Worm (Caenorhabditis elegans): ENCODE results near the gene rfk-1.

The rfk-1 gene

DNA sequence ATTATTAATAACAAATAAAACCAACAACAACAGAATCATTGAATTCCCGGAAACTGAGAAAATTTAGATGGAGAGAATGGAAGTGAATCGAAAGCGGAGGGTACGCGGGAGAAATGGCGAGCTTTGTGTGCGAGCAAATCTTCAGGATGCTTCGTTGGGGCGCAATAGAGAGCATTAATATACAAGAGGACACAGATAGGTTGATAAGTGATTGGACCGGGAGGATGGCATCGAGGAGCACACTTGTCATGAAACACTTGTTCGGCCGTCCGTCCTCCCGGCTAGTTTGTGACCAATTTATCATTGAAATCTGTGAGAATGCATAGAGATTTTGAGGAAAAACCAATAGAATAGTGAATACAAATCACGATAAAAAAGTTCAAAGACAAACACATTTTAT lies 13.0 kb upstream of the rfk-1 start:
- TF ChIP-seq rnt-1 (tag; optimal IDR thresholded peaks at IDR 0.05) (peak; percentile 12), lim-6 (tag; optimal IDR thresholded peaks at IDR 0.05) (no peak), lin-11 (tag; optimal IDR thresholded peaks at IDR 0.05) (no peak), nfya-1 (tag; optimal IDR thresholded peaks at IDR 0.05) (peak; percentile 9), fkh-6 (tag; optimal IDR thresholded peaks at IDR 0.05) (no peak)

DNA sequence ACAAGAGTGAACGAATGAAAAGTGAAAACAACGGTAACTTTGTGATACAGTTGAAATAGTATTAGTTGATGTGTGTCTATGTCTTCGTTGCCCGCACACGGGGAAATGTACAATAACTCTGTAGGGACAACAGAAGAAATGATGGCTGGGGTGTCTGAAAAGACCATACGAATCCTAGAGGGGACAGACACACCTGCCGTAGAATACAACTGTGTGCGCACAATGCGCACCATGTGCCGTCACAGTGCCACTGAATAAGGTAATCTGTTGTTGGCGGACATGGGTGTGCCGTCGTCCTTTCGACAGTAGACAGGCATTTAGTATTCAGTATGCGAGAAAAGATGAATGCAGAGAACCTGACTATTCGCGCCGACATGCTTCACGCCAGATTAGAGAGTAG lies 12.0 kb upstream of the rfk-1 start:
- TF ChIP-seq sdc-2 (tag; optimal IDR thresholded peaks at IDR 0.05) (no peak), ztf-16 (tag; optimal IDR thresholded peaks at IDR 0.05) (no peak), pat-9 (tag; optimal IDR thresholded peaks at IDR 0.05) (no peak), elt-2 (tag; optimal IDR thresholded peaks at IDR 0.05) (no peak), lin-11 (tag; optimal IDR thresholded peaks at IDR 0.05) (no peak), hlh-15 (tag; optimal IDR thresholded peaks at IDR 0.05) (no peak), pax-1 (tag; optimal IDR thresholded peaks at IDR 0.05) (no peak), nhr-11 (tag; optimal IDR thresholded peaks at IDR 0.05) (no peak), ceh-22 (tag; optimal IDR thresholded peaks at IDR 0.05) (no peak)

DNA sequence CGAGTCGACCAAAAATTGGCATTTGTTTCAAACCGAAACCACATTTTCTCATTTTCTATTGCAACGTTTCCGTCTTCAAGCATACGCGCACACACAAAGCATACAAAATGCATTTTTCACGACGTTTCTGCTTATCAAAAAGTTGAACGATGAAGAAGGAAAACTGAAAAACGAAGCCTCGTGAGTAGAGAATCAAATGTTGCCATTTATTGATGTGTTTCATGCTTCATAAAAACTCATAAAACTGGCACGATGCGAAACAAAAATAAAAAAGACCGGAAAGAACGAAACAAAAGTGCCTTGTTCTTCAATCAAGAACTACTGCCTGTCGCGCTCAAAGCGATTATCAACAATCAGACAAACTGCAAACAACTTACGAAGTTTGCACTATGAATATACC lies 11.2 kb upstream of the rfk-1 start:
- TF ChIP-seq unc-42 (tag; optimal IDR thresholded peaks at IDR 0.05) = no peak
- TF ChIP-seq Y22D7AL.16 (tag; optimal IDR thresholded peaks at IDR 0.05) = no peak
- TF ChIP-seq pha-2 (tag; optimal IDR thresholded peaks at IDR 0.05) = no peak
- no peak for TF ChIP-seq hlh-13 (GFP tag; optimal IDR thresholded peaks at IDR 0.05)
- TF ChIP-seq T23F11.4 (GFP tag; optimal IDR thresholded peaks at IDR 0.05) = no peak
- no peak for TF ChIP-seq hlh-30 (tag; optimal IDR thresholded peaks at IDR 0.05; ENCODE audit: insufficient read depth)
- no peak for TF ChIP-seq ceh-2 (tag; optimal IDR thresholded peaks at IDR 0.05)
- TF ChIP-seq unc-86 (tag; optimal IDR thresholded peaks at IDR 0.05) = no peak
- TF ChIP-seq sdc-2 (tag; optimal IDR thresholded peaks at IDR 0.05) = no peak
- TF ChIP-seq sox-4 (tag; optimal IDR thresholded peaks at IDR 0.05) = no peak
- TF ChIP-seq ceh-24 (tag; optimal IDR thresholded peaks at IDR 0.05) = no peak
- no peak for TF ChIP-seq pqm-1 (tag; optimal IDR thresholded peaks at IDR 0.05)
- no peak for TF ChIP-seq C38D4.7 (GFP tag; optimal IDR thresholded peaks at IDR 0.05)

DNA sequence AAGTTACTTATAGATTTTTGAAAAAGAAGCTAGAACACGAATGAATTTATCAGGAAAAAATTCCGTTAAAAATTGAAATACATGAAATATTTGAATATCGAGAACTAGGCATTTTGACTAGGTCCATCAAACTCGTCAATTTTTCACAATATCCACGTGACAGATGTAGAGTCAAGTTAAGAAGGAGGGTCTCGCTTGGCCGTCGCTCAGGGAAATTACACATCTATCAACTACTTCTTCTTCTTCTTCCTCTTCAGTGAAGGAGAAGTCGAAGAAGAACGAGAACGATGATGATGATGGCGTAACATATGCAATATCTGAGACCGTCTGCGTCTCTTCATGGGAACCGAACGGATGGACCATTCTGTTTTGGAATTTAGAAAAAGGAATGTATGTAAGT lies 10.6 kb upstream of the rfk-1 start:
- TF ChIP-seq unc-86 (tag; optimal IDR thresholded peaks at IDR 0.05) = no peak
- no peak for TF ChIP-seq unc-42 (tag; optimal IDR thresholded peaks at IDR 0.05)
- TF ChIP-seq unc-55 (GFP tag; optimal IDR thresholded peaks at IDR 0.05) = peak; percentile 84

DNA sequence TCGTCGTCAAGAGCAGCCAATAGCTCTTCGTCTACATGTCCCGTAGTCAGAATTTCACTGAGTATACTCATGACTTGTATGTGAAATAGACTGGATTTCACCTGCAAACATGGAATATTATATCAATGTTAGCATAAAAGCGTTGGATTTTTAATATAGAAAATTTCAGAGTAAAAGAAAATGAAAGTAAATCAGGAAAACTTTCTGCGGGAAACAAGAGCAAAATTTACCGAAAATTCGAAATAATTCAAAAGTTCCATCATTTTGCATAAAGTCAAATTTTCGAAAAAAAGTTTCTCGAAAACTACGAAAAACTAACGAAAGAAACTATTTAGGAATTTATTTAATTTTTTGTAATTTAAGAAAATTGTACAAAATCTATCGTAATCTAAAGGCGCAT lies 8.5 kb upstream of the rfk-1 start, which contains the start of gene F13B12.6:
F13B12.6 (minus strand) TSS at position 101 of the 400 bp plus-strand sequence.
- TF ChIP-seq dmd-4 (tag; optimal IDR thresholded peaks at IDR 0.05; ENCODE audit: borderline replicate concordance) (no peak), hlh-30 (tag; optimal IDR thresholded peaks at IDR 0.05; ENCODE audit: insufficient read depth) (no peak), ttx-3 (tag; optimal IDR thresholded peaks at IDR 0.05) (no peak), pqm-1 (tag; optimal IDR thresholded peaks at IDR 0.05) (no peak), zip-5 (tag; optimal IDR thresholded peaks at IDR 0.05) (no peak), sox-2 (GFP tag; IDR thresholded peaks at IDR 0.05) (no peak), ceh-14 (tag; optimal IDR thresholded peaks at IDR 0.05) (no peak), hlh-13 (GFP tag; optimal IDR thresholded peaks at IDR 0.05) (no peak), ceh-9 (tag; optimal IDR thresholded peaks at IDR 0.05) (no peak), hlh-15 (tag; optimal IDR thresholded peaks at IDR 0.05) (no peak), ceh-2 (tag; optimal IDR thresholded peaks at IDR 0.05) (no peak), ahr-1 (tag; optimal IDR thresholded peaks at IDR 0.05) (no peak)

DNA sequence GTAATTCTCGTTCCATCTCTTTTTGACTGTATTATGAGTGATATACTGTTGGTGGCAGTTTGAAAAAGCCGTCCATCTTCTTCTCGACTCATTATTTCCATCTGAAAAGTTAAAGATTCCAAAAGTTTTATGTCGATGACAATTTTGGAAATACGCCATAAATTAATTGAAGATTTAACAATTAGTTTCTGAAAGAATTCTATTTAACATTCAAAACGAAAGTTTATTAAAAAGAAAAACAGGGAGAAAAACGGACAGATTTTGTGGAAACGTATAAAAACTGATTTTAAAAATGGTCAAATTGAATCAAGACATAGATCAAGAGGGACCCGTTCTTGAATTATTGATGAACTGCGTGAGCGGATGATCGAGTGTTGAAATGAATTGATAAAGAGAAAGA lies 4.6 kb upstream of the rfk-1 start, which contains the start of gene R10H10.7:
R10H10.7 (minus strand) TSS at position 101 of the 400 bp plus-strand sequence.
- no peak for TF ChIP-seq unc-55 (GFP tag; optimal IDR thresholded peaks at IDR 0.05)
- no peak for TF ChIP-seq hlh-13 (GFP tag; optimal IDR thresholded peaks at IDR 0.05)
- TF ChIP-seq hlh-6 (tag; optimal IDR thresholded peaks at IDR 0.05) = no peak
- no peak for TF ChIP-seq ceh-30 (tag; optimal IDR thresholded peaks at IDR 0.05)
- TF ChIP-seq ets-4 (tag; optimal IDR thresholded peaks at IDR 0.05) = no peak
- no peak for TF ChIP-seq C38D4.7 (GFP tag; optimal IDR thresholded peaks at IDR 0.05)
- no peak for TF ChIP-seq sdc-2 (tag; optimal IDR thresholded peaks at IDR 0.05)
- no peak for TF ChIP-seq hlh-8 (tag; optimal IDR thresholded peaks at IDR 0.05)
- no peak for TF ChIP-seq Y22D7AL.16 (tag; optimal IDR thresholded peaks at IDR 0.05)
- no peak for TF ChIP-seq lin-11 (tag; optimal IDR thresholded peaks at IDR 0.05)
- no peak for TF ChIP-seq rnt-1 (tag; optimal IDR thresholded peaks at IDR 0.05)
- TF ChIP-seq nhr-11 (tag; optimal IDR thresholded peaks at IDR 0.05) = no peak
- TF ChIP-seq nhr-232 (tag; optimal IDR thresholded peaks at IDR 0.05) = no peak
- no peak for TF ChIP-seq mec-3 (tag; optimal IDR thresholded peaks at IDR 0.05; ENCODE audit: borderline replicate concordance)
- TF ChIP-seq ceh-22 (tag; optimal IDR thresholded peaks at IDR 0.05) = no peak
- no peak for TF ChIP-seq eyg-1 (tag; optimal IDR thresholded peaks at IDR 0.05)
